Worm (Caenorhabditis elegans): ENCODE data around the gene K10C8.4.

Gene K10C8.4

ce11 chrV:12695968-12696367 is at the start of gene K10C8.4:
TSS of gene K10C8.4 (plus strand) at chrV:12696268.
- TF ChIP-seq hmg-11 (tag; optimal IDR thresholded peaks at IDR 0.05) (peak; percentile 3), eor-1 (tag; optimal IDR thresholded peaks at IDR 0.05) (no peak)

ce11 chrV:12649213-12649612 is 46.9 kb upstream of the K10C8.4 start, which contains the start of gene gpa-9:
TSS of gene gpa-9 (minus strand) at chrV:12649313.
- no peak for TF ChIP-seq elt-3 (tag; optimal IDR thresholded peaks at IDR 0.05)
- no peak for TF ChIP-seq lin-39 (tag; optimal IDR thresholded peaks at IDR 0.05)
- TF ChIP-seq nhr-12 (tag; optimal IDR thresholded peaks at IDR 0.05) = no peak
- TF ChIP-seq nhr-77 (tag; optimal IDR thresholded peaks at IDR 0.05) = no peak
- TF ChIP-seq elt-1 (tag; optimal IDR thresholded peaks at IDR 0.05) = no peak
- no peak for TF ChIP-seq nhr-28 (tag; optimal IDR thresholded peaks at IDR 0.05)
- TF ChIP-seq R02D3.7 (tag; optimal IDR thresholded peaks at IDR 0.05) = no peak
- no peak for TF ChIP-seq ZK546.5 (tag; optimal IDR thresholded peaks at IDR 0.05)
- TF ChIP-seq lin-15B (tag; optimal IDR thresholded peaks at IDR 0.05) = no peak
- no peak for TF ChIP-seq ceh-16 (tag; optimal IDR thresholded peaks at IDR 0.05)
- no peak for TF ChIP-seq nhr-11 (tag; optimal IDR thresholded peaks at IDR 0.05)
- no peak for TF ChIP-seq pha-4 (tag; optimal IDR thresholded peaks at IDR 0.05)
- TF ChIP-seq nhr-25 (tag; optimal IDR thresholded peaks at IDR 0.05) = no peak
- no peak for TF ChIP-seq tbx-2 (tag; optimal IDR thresholded peaks at IDR 0.05)

- TF ChIP-seq ZK546.5 (tag; optimal IDR thresholded peaks at IDR 0.05) (no peak), fos-1 (tag; optimal IDR thresholded peaks at IDR 0.05) (no peak), ama-1 (optimal IDR thresholded peaks at IDR 0.05) (no peak), unc-62 (GFP tag; optimal IDR thresholded peaks at IDR 0.05) (no peak), snpc-4 (tag; optimal IDR thresholded peaks at IDR 0.05) (peak; percentile 27), mdl-1 (tag; optimal IDR thresholded peaks at IDR 0.05) (no peak), aly-2 (tag; optimal IDR thresholded peaks at IDR 0.05) (no peak), mml-1 (tag; optimal IDR thresholded peaks at IDR 0.05) (no peak), nhr-43 (tag; optimal IDR thresholded peaks at IDR 0.05; ENCODE audit: poor library complexity, severe bottlenecking) (no peak), zag-1 (tag; optimal IDR thresholded peaks at IDR 0.05) (no peak), elt-3 (tag; optimal IDR thresholded peaks at IDR 0.05) (no peak), nhr-28 (tag; optimal IDR thresholded peaks at IDR 0.05) (no peak), lsy-12 (tag; optimal IDR thresholded peaks at IDR 0.05) (no peak), nhr-77 (tag; optimal IDR thresholded peaks at IDR 0.05) (no peak), pha-4 (tag; optimal IDR thresholded peaks at IDR 0.05) (peak; percentile 63), fkh-2 (tag; optimal IDR thresholded peaks at IDR 0.05) (no peak), ceh-16 (tag; optimal IDR thresholded peaks at IDR 0.05) (no peak), egl-27 (tag; optimal IDR thresholded peaks at IDR 0.05) (no peak), egl-5 (tag; optimal IDR thresholded peaks at IDR 0.05) (no peak), ceh-9 (tag; optimal IDR thresholded peaks at IDR 0.05) (no peak), lin-39 (tag; optimal IDR thresholded peaks at IDR 0.05) (no peak), ceh-28 (tag; optimal IDR thresholded peaks at IDR 0.05) (no peak), lin-15B (tag; optimal IDR thresholded peaks at IDR 0.05) (peak; percentile 51), nhr-12 (tag; optimal IDR thresholded peaks at IDR 0.05) (no peak), pqm-1 (tag; optimal IDR thresholded peaks at IDR 0.05) (no peak), nfya-1 (tag; optimal IDR thresholded peaks at IDR 0.05; ENCODE audit: insufficient read depth) (peak; percentile 42), hmg-11 (tag; optimal IDR thresholded peaks at IDR 0.05) (peak; percentile 58), fkh-10 (GFP tag; optimal IDR thresholded peaks at IDR 0.05) (no peak), ztf-4 (tag; optimal IDR thresholded peaks at IDR 0.05) (no peak), R02D3.7 (tag; optimal IDR thresholded peaks at IDR 0.05) (no peak), nhr-76 (tag; optimal IDR thresholded peaks at IDR 0.05) (no peak), sea-2 (GFP tag; optimal IDR thresholded peaks at IDR 0.05) (no peak), nhr-23 (tag; optimal IDR thresholded peaks at IDR 0.05) (no peak), ceh-82 (tag; optimal IDR thresholded peaks at IDR 0.05) (no peak), nhr-25 (tag; optimal IDR thresholded peaks at IDR 0.05) (peak; percentile 24), nhr-11 (tag; optimal IDR thresholded peaks at IDR 0.05) (no peak), elt-1 (tag; optimal IDR thresholded peaks at IDR 0.05) (no peak), jun-1 (tag; optimal IDR thresholded peaks at IDR 0.05) (no peak), skn-1 (tag; optimal IDR thresholded peaks at IDR 0.05) (no peak), eor-1 (tag; optimal IDR thresholded peaks at IDR 0.05) (no peak), nhr-237 (tag; optimal IDR thresholded peaks at IDR 0.05) (no peak), tbx-2 (tag; optimal IDR thresholded peaks at IDR 0.05) (no peak), elt-2 (tag; optimal IDR thresholded peaks at IDR 0.05) (no peak), ztf-11 (tag; optimal IDR thresholded peaks at IDR 0.05) (no peak), unc-39 (tag; optimal IDR thresholded peaks at IDR 0.05) (no peak), daf-12 (tag; optimal IDR thresholded peaks at IDR 0.05) (no peak), nhr-67 (tag; optimal IDR thresholded peaks at IDR 0.05) (no peak)
Observed at ce11 chrV:12649636-12650035, 46.4 kb upstream of the K10C8.4 start, which contains the start of gene lin-25. TSS of gene lin-25 (plus strand) at chrV:12649925.

Measured in whole organism, L3 larva.